Fruit fly (Drosophila melanogaster): ENCODE results near the gene wuho.

- TF ChIP-seq CTCF (optimal IDR thresholded peaks at IDR 0.05): no peak
- TF ChIP-seq CG8478 (optimal IDR thresholded peaks at IDR 0.05): no peak
These were observed 17.4 kb downstream of the wuho start for dm6 chrX:6305317-6305716.

All from S2 (cell line).